Fruit fly (Drosophila melanogaster) whole organism, embryonic: Measurements from ENCODE around the gene CG8149.

ENCODE experiments used
- Abd-B ChIP-seq: fragments of 200-800 bp; sonication (Bioruptor generic); optimal IDR thresholded peaks from 2 replicates; lab custom pipeline; 2018; ENCODE audit warnings: missing biosample characterization, mild to moderate bottlenecking, missing genetic modification characterization, moderate library complexity
- Adf1 ChIP-seq: fragments of 200-800 bp; sonication (Bioruptor generic); IDR thresholded peaks from 2 replicates; pipeline ENCODE4 v1.3.6; 2022; ENCODE audit warnings: missing biosample characterization, missing genetic modification characterization
- Awh ChIP-seq: fragments of 200-800 bp; sonication (Bioruptor generic); IDR thresholded peaks from 2 replicates; pipeline ENCODE4, ENCODE4 v1.3.6; 2022; ENCODE audit warnings: missing biosample characterization, missing genetic modification characterization
- BEAF-32 ChIP-seq: fragments of 200-800 bp; sonication (Bioruptor generic); optimal IDR thresholded peaks from 3 replicates; lab custom pipeline; 2017; ENCODE audit warnings: missing biosample characterization, missing genetic modification characterization, mild to moderate bottlenecking, moderate library complexity, missing genetic modification reagents
- C15 ChIP-seq: fragments of 200-800 bp; sonication (Bioruptor generic); IDR thresholded peaks from 3 replicates; pipeline ENCODE4 v1.3.6; 2022; ENCODE audit warnings: missing biosample characterization, missing genetic modification characterization
- CG10565 ChIP-seq: fragments of 200-800 bp; sonication (Bioruptor generic); optimal IDR thresholded peaks from 3 replicates; lab custom pipeline; 2016; ENCODE audit warnings: missing biosample characterization, mild to moderate bottlenecking, missing genetic modification characterization
- CG14050 ChIP-seq: fragments of 200-800 bp; sonication (Bioruptor generic); IDR thresholded peaks from 3 replicates; pipeline ENCODE4 v1.3.6; 2022; ENCODE audit warnings: missing biosample characterization, missing genetic modification characterization
- CG17186 ChIP-seq: fragments of 200-800 bp; sonication (Bioruptor generic); optimal IDR thresholded peaks from 3 replicates; lab custom pipeline; 2017; ENCODE audit warnings: missing biosample characterization, missing genetic modification reagents, missing genetic modification characterization
- CG17359 ChIP-seq: fragments of 200-800 bp; sonication (Bioruptor generic); optimal IDR thresholded peaks from 3 replicates; lab custom pipeline; 2018; ENCODE audit warnings: missing biosample characterization, mild to moderate bottlenecking, missing genetic modification characterization, moderate library complexity
- CG17361 ChIP-seq: fragments of 200-800 bp; sonication (Bioruptor generic); IDR thresholded peaks from 3 replicates; pipeline ENCODE4 v1.3.6; 2022; ENCODE audit warnings: missing biosample characterization, missing genetic modification characterization
- CG17829 ChIP-seq: fragments of 200-800 bp; optimal IDR thresholded peaks from 2 replicates; lab custom pipeline; 2019; ENCODE audit warnings: missing biosample characterization, mild to moderate bottlenecking, missing genetic modification characterization, moderate library complexity
- CG18262 ChIP-seq: fragments of 200-800 bp; optimal IDR thresholded peaks from 3 replicates; lab custom pipeline; 2019; ENCODE audit warnings: missing biosample characterization, mild to moderate bottlenecking, missing genetic modification characterization, moderate library complexity
- CG1832 ChIP-seq: fragments of 200-800 bp; sonication (Bioruptor generic); optimal IDR thresholded peaks from 2 replicates; lab custom pipeline; 2017; ENCODE audit warnings: missing biosample characterization, mild to moderate bottlenecking, missing genetic modification characterization, inconsistent platforms
- CG18764 ChIP-seq: fragments of 200-800 bp; sonication (Bioruptor generic); optimal IDR thresholded peaks from 3 replicates; lab custom pipeline; 2016; ENCODE audit warnings: missing biosample characterization, missing genetic modification characterization
- CG30431 ChIP-seq: fragments of 200-800 bp; sonication (Bioruptor generic); optimal IDR thresholded peaks from 2 replicates; lab custom pipeline; 2017; ENCODE audit warnings: missing biosample characterization, missing genetic modification characterization
- CG34376 ChIP-seq: fragments of 200-800 bp; sonication (Bioruptor generic); optimal IDR thresholded peaks from 2 replicates; lab custom pipeline; 2018; ENCODE audit warnings: missing biosample characterization, mild to moderate bottlenecking, missing genetic modification characterization
- CG3838 ChIP-seq: fragments of 200-800 bp; sonication (Bioruptor generic); optimal IDR thresholded peaks from 3 replicates; lab custom pipeline; 2016; ENCODE audit warnings: missing biosample characterization, missing genetic modification characterization
- CG42726 ChIP-seq: fragments of 200-800 bp; sonication (Bioruptor generic); IDR thresholded peaks from 2 replicates; pipeline ENCODE4 v1.3.6; 2022; ENCODE audit warnings: missing biosample characterization, missing genetic modification characterization; ENCODE audit not compliant: partially characterized antibody
- CG4404 ChIP-seq: fragments of 200-800 bp; sonication (Bioruptor generic); IDR thresholded peaks from 2 replicates; pipeline ENCODE4 v1.3.6; 2022; ENCODE audit warnings: missing biosample characterization, missing genetic modification characterization
- CG4424 ChIP-seq: fragments of 200-800 bp; sonication (Bioruptor generic); optimal IDR thresholded peaks from 3 replicates; lab custom pipeline; 2016; ENCODE audit warnings: missing biosample characterization, missing genetic modification characterization
- CG4617 ChIP-seq: fragments of 200-800 bp; sonication (Bioruptor generic); optimal IDR thresholded peaks from 3 replicates; lab custom pipeline; 2016; ENCODE audit warnings: missing biosample characterization, missing genetic modification characterization, borderline replicate concordance
- CG4854 ChIP-seq: fragments of 200-800 bp; sonication (Bioruptor generic); optimal IDR thresholded peaks from 2 replicates; lab custom pipeline; 2016; ENCODE audit warnings: missing biosample characterization, missing genetic modification characterization, inconsistent platforms
- CG8359 ChIP-seq: fragments of 200-800 bp; sonication (Bioruptor generic); optimal IDR thresholded peaks from 2 replicates; lab custom pipeline; 2017; ENCODE audit warnings: missing biosample characterization, mild to moderate bottlenecking, missing genetic modification characterization, borderline replicate concordance
- CG9609 ChIP-seq: fragments of 200-800 bp; sonication (Bioruptor generic); optimal IDR thresholded peaks from 3 replicates; lab custom pipeline; 2016; ENCODE audit warnings: missing biosample characterization, missing genetic modification characterization
- D19A ChIP-seq: fragments of 200-800 bp; optimal IDR thresholded peaks from 3 replicates; lab custom pipeline; 2019; ENCODE audit warnings: missing biosample characterization, mild to moderate bottlenecking, missing genetic modification characterization, moderate library complexity
- Dfd ChIP-seq, 2 experiments: fragments of >200 bp; optimal IDR thresholded peaks; 2 replicates each; lab custom pipeline; 2017; ENCODE audit warnings: missing biosample characterization in 2 of 2, missing genetic modification characterization in 2 of 2
- Dip2 ChIP-seq: fragments of 200-800 bp; sonication (Bioruptor generic); IDR thresholded peaks from 2 replicates; pipeline ENCODE4 v1.3.6; 2022; ENCODE audit warnings: missing biosample characterization, missing genetic modification characterization
- Ets97D ChIP-seq: fragments of 200-800 bp; sonication (Bioruptor generic); optimal IDR thresholded peaks from 3 replicates; lab custom pipeline; 2016; ENCODE audit warnings: missing biosample characterization, missing genetic modification characterization
- HmgZ ChIP-seq: fragments of 200-800 bp; sonication (Bioruptor generic); optimal IDR thresholded peaks from 2 replicates; lab custom pipeline; 2018; ENCODE audit warnings: missing biosample characterization, mild to moderate bottlenecking, missing genetic modification characterization
- Hr78 ChIP-seq, 2 experiments: fragments of 200-800 bp in 1 of 2; fragments of >200 bp in 1 of 2; sonication (Bioruptor generic) in 1 of 2; optimal IDR thresholded peaks; 2 replicates each; lab custom pipeline; 2017 to 2019; ENCODE audit warnings: missing biosample characterization in 2 of 2, missing genetic modification characterization in 2 of 2, mild to moderate bottlenecking in 1 of 2, moderate library complexity in 1 of 2
- Oaz ChIP-seq: fragments of 200-800 bp; sonication (Bioruptor generic); IDR thresholded peaks from 2 replicates; pipeline ENCODE4 v1.3.6; 2022; ENCODE audit warnings: missing biosample characterization, missing genetic modification characterization
- Xbp1 ChIP-seq: fragments of 200-800 bp; sonication (Bioruptor generic); optimal IDR thresholded peaks from 3 replicates; lab custom pipeline; 2016; ENCODE audit warnings: missing biosample characterization, mild to moderate bottlenecking, missing genetic modification characterization
- aop ChIP-seq: fragments of 200-800 bp; sonication (Bioruptor generic); IDR thresholded peaks from 2 replicates; pipeline ENCODE4 v1.3.6; 2022; ENCODE audit warnings: missing biosample characterization, missing genetic modification characterization
- bowl ChIP-seq: fragments of 200-800 bp; sonication (Bioruptor generic); IDR thresholded peaks from 2 replicates; pipeline ENCODE4 v1.3.6; 2022; ENCODE audit warnings: missing biosample characterization, missing genetic modification characterization
- corto ChIP-seq: fragments of 200-800 bp; sonication (Bioruptor generic); optimal IDR thresholded peaks from 2 replicates; lab custom pipeline; 2016; ENCODE audit warnings: missing biosample characterization, mild to moderate bottlenecking, missing genetic modification characterization, moderate library complexity
- crc ChIP-seq: fragments of 200-800 bp; sonication (Bioruptor generic); optimal IDR thresholded peaks from 2 replicates; lab custom pipeline; 2016; ENCODE audit warnings: missing biosample characterization, missing genetic modification characterization
- ftz-f1 ChIP-seq: fragments of 200-800 bp; sonication (Bioruptor generic); optimal IDR thresholded peaks from 2 replicates; lab custom pipeline; 2016; ENCODE audit warnings: missing biosample characterization, missing genetic modification characterization
- gro ChIP-seq: fragments of 200-800 bp; sonication (Bioruptor generic); optimal IDR thresholded peaks from 2 replicates; lab custom pipeline; 2016; ENCODE audit warnings: missing biosample characterization, missing genetic modification characterization
- gt ChIP-seq: fragments of 200-800 bp; sonication (Bioruptor generic); IDR thresholded peaks from 2 replicates; pipeline ENCODE4 v1.3.6; 2022; ENCODE audit warnings: missing biosample characterization, missing genetic modification characterization
- h ChIP-seq: fragments of >200 bp; optimal IDR thresholded peaks from 2 replicates; lab custom pipeline; 2017
- ham ChIP-seq: fragments of 200-800 bp; sonication (Bioruptor generic); IDR thresholded peaks from 2 replicates; pipeline ENCODE4 v1.3.6; 2022; ENCODE audit warnings: missing biosample characterization, missing genetic modification characterization
- lilli ChIP-seq: fragments of 200-800 bp; sonication (Bioruptor generic); optimal IDR thresholded peaks from 3 replicates; lab custom pipeline; 2016; ENCODE audit warnings: missing biosample characterization, missing genetic modification characterization
- mirr ChIP-seq: fragments of 200-800 bp; sonication (Bioruptor generic); optimal IDR thresholded peaks from 3 replicates; lab custom pipeline; 2018; ENCODE audit warnings: missing biosample characterization, mild to moderate bottlenecking, missing genetic modification characterization
- p53 ChIP-seq: fragments of 200-800 bp; sonication (Bioruptor generic); optimal IDR thresholded peaks from 2 replicates; lab custom pipeline; 2016; ENCODE audit warnings: missing biosample characterization, missing genetic modification characterization
- pho ChIP-seq: fragments of 200-800 bp; sonication (Bioruptor generic); optimal IDR thresholded peaks from 2 replicates; lab custom pipeline; 2016; ENCODE audit warnings: missing biosample characterization, missing genetic modification characterization
- pum ChIP-seq: fragments of 200-800 bp; sonication (Bioruptor generic); optimal IDR thresholded peaks from 2 replicates; lab custom pipeline; 2016; ENCODE audit warnings: missing biosample characterization, missing genetic modification characterization
- pzg ChIP-seq: fragments of 200-800 bp; sonication (Bioruptor generic); optimal IDR thresholded peaks from 3 replicates; lab custom pipeline; 2018; ENCODE audit warnings: missing biosample characterization, mild to moderate bottlenecking, missing genetic modification characterization, moderate library complexity
- ranshi ChIP-seq: fragments of 200-800 bp; sonication (Bioruptor generic); IDR thresholded peaks from 2 replicates; pipeline ENCODE4 v1.3.6; 2022; ENCODE audit warnings: missing biosample characterization, missing genetic modification characterization
- salm ChIP-seq: fragments of 200-800 bp; sonication (Bioruptor generic); optimal IDR thresholded peaks from 2 replicates; lab custom pipeline; 2018; ENCODE audit warnings: missing biosample characterization, mild to moderate bottlenecking, missing genetic modification characterization
- shn ChIP-seq: fragments of 200-800 bp; sonication (Bioruptor generic); optimal IDR thresholded peaks from 3 replicates; lab custom pipeline; 2016; ENCODE audit warnings: missing biosample characterization, missing genetic modification characterization
- toy ChIP-seq: fragments of 200-800 bp; sonication (Bioruptor generic); IDR thresholded peaks from 2 replicates; pipeline ENCODE4 v1.3.6; 2022; ENCODE audit warnings: missing biosample characterization, missing genetic modification characterization
- unc-4 ChIP-seq: fragments of 200-800 bp; sonication (Bioruptor generic); IDR thresholded peaks from 2 replicates; pipeline ENCODE4 v1.3.6; 2022; ENCODE audit warnings: missing biosample characterization, missing genetic modification characterization; ENCODE audit not compliant: partially characterized antibody

Gene CG8149

dm6 chr3R:9510070-9510518, 5.6 kb downstream of the CG8149 start, which contains the start of gene rump (continued):
- no peak for TF ChIP-seq salm (tag; lab: Kevin White, UChicago)
- peak; percentile 73 for TF ChIP-seq CG4617 (GFP tag; lab: Kevin White, UChicago)
- TF ChIP-seq unc-4 (GFP tag; lab: Robert Waterston, UW), result no peak
- peak; percentile 43 for TF ChIP-seq lilli (GFP tag; lab: Kevin White, UChicago)
- no peak for TF ChIP-seq bowl (GFP tag; lab: Robert Waterston, UW)
- TF ChIP-seq CG30431 (GFP tag; lab: Kevin White, UChicago), result no peak
- peak; percentile 71 for TF ChIP-seq CG17186 (GFP tag; lab: Kevin White, UChicago)
- TF ChIP-seq Oaz, result no peak
- no peak for TF ChIP-seq CG42726
- TF ChIP-seq CG34376 (GFP tag; lab: Kevin White, UChicago), result no peak
- no peak for TF ChIP-seq mirr (GFP tag; lab: Kevin White, UChicago)
- TF ChIP-seq CG4424 (GFP tag; lab: Kevin White, UChicago), result no peak
- peak; percentile 74 for TF ChIP-seq HmgZ (tag; lab: Kevin White, UChicago)
- no peak for TF ChIP-seq gt
- peak; percentile 8 for TF ChIP-seq Xbp1
- no peak for TF ChIP-seq CG17359 (tag; lab: Kevin White, UChicago)
- no peak for TF ChIP-seq Adf1 (GFP tag; lab: Robert Waterston, UW)
- no peak for TF ChIP-seq pum
- no peak for TF ChIP-seq CG10565 (GFP tag; lab: Kevin White, UChicago)
- no peak for TF ChIP-seq CG9609 (GFP tag; lab: Kevin White, UChicago)
- no peak for TF ChIP-seq CG14050 (GFP tag; lab: Robert Waterston, UW)
- no peak for TF ChIP-seq toy (GFP tag; lab: Robert Waterston, UW)
- TF ChIP-seq Ets97D, result peak; percentile 78
- TF ChIP-seq shn, result no peak
- TF ChIP-seq Awh (GFP tag; lab: Robert Waterston, UW), result no peak
- no peak for TF ChIP-seq Dfd (GFP tag; optimal IDR thresholded peaks at IDR 0.05; lab: Kevin White, UChicago)
- no peak for TF ChIP-seq CG8359 (GFP tag; lab: Kevin White, UChicago)
- no peak for TF ChIP-seq CG4404
- TF ChIP-seq CG17361 (GFP tag; lab: Robert Waterston, UW), result no peak
- TF ChIP-seq h, result no peak
- TF ChIP-seq CG18764 (GFP tag; lab: Kevin White, UChicago), result no peak
- no peak for TF ChIP-seq crc (GFP tag; lab: Kevin White, UChicago)
- TF ChIP-seq Hr78 (GFP tag; optimal IDR thresholded peaks at IDR 0.05; lab: Kevin White, UChicago), result no peak
- TF ChIP-seq CG3838 (GFP tag; lab: Kevin White, UChicago), result no peak
- TF ChIP-seq ham (GFP tag; lab: Robert Waterston, UW), result no peak
- no peak for TF ChIP-seq Abd-B
- TF ChIP-seq pho (GFP tag; lab: Kevin White, UChicago), result peak; percentile 16
- no peak for TF ChIP-seq ranshi
- peak; percentile 9 for TF ChIP-seq CG4854 (GFP tag; lab: Kevin White, UChicago)
- peak; percentile 98 for TF ChIP-seq BEAF-32
- TF ChIP-seq corto (GFP tag; lab: Kevin White, UChicago), result no peak
- TF ChIP-seq p53 (GFP tag; lab: Kevin White, UChicago), result no peak
- peak; percentile 95 for TF ChIP-seq pzg
- peak; percentile 54 for TF ChIP-seq CG17829 (tag; lab: Kevin White, UChicago)
- no peak for TF ChIP-seq CG1832 (GFP tag; lab: Kevin White, UChicago)
- TF ChIP-seq gro (GFP tag; lab: Kevin White, UChicago), result peak; percentile 49
- TF ChIP-seq D19A (tag; lab: Kevin White, UChicago), result no peak
- TF ChIP-seq CG18262 (tag; lab: Kevin White, UChicago), result peak; percentile 33
- TF ChIP-seq ftz-f1, result no peak
- TF ChIP-seq aop (GFP tag; lab: Robert Waterston, UW), result no peak
- no peak for TF ChIP-seq Dip2
- no peak for TF ChIP-seq C15 (GFP tag; lab: Robert Waterston, UW)
